Worm (Caenorhabditis elegans) whole organism, L4 larva: ENCODE measurements around the gene K08F4.3.
A peak's percentile ranks its signal among the peaks of the same experiment; 100 is the strongest.

ENCODE experiments used
- F44E2.7 ChIP-seq: fragments of 200-800 bp; sonication (Bioruptor generic); IDR thresholded peaks from 2 replicates; pipeline ENCODE4 v2.1.2; 2022; ENCODE audit warnings: missing genetic modification characterization, missing compliant biosample characterization
- F49E8.2 ChIP-seq: sonication (generic microtip); optimal IDR thresholded peaks from 2 replicates; lab custom pipeline; 2016; ENCODE audit warnings: missing compliant biosample characterization, mild to moderate bottlenecking, missing genetic modification characterization, borderline replicate concordance
- Y5F2A.4 ChIP-seq: fragments of 200-800 bp; sonication (Bioruptor generic); optimal IDR thresholded peaks from 2 replicates; lab custom pipeline; 2018; ENCODE audit warnings: mild to moderate bottlenecking, missing genetic modification characterization, missing compliant biosample characterization
- ZK546.5 ChIP-seq, 2 experiments: sonication (generic microtip); optimal IDR thresholded peaks; 2 replicates each; lab custom pipeline; 2017; ENCODE audit warnings: missing biosample characterization in 2 of 2, missing genetic modification characterization in 2 of 2
- aha-1 ChIP-seq: fragments of 150-350 bp; peaks from one replicate; lab custom pipeline; 2014; ENCODE audit warnings: missing biosample characterization, missing genetic modification characterization
- aly-2 ChIP-seq: sonication (generic microtip); optimal IDR thresholded peaks from 2 replicates; lab custom pipeline; 2018; ENCODE audit warnings: missing biosample characterization, missing genetic modification characterization
- ceh-20 ChIP-seq: fragments of 200-800 bp; sonication (Bioruptor generic); IDR thresholded peaks from 2 replicates; pipeline ENCODE4 v1.3.6; 2022; ENCODE audit warnings: missing genetic modification reagents, missing genetic modification characterization, missing compliant biosample characterization
- ces-1 ChIP-seq: fragments of 150-350 bp; sonication (generic microtip); optimal IDR thresholded peaks from 4 replicates; lab custom pipeline; 2014; ENCODE audit warnings: missing biosample characterization, missing genetic modification reagents, missing genetic modification characterization
- cey-2 ChIP-seq: sonication (generic microtip); optimal IDR thresholded peaks from 3 replicates; lab custom pipeline; 2017; ENCODE audit warnings: missing genetic modification characterization, mild to moderate bottlenecking, missing compliant biosample characterization, antibody characterized with exemption, borderline replicate concordance; ENCODE audit not compliant: insufficient read depth
- daf-16 ChIP-seq, 3 experiments: sonication (generic microtip); optimal IDR thresholded peaks; 2 replicates each; lab custom pipeline; 2016 to 2017; ENCODE audit warnings: missing genetic modification characterization in 3 of 3, missing genetic modification reagents in 3 of 3, mild to moderate bottlenecking in 2 of 3, missing compliant biosample characterization in 2 of 3, missing biosample characterization in 1 of 3, moderate library complexity in 1 of 3
- daf-19 ChIP-seq: fragments of 200-800 bp; sonication (Bioruptor generic); conservative IDR thresholded peaks from 2 replicates; pipeline ENCODE4 v1.3.6; 2022; ENCODE audit warnings: missing genetic modification characterization, missing compliant biosample characterization
- dmd-6 ChIP-seq: fragments of 200-800 bp; sonication (Bioruptor generic); IDR thresholded peaks from 2 replicates; pipeline ENCODE4 v1.3.6; 2022; ENCODE audit warnings: missing genetic modification reagents, missing genetic modification characterization, missing compliant biosample characterization
- dmd-8 ChIP-seq: fragments of 200-800 bp; sonication (Bioruptor generic); IDR thresholded peaks from 2 replicates; pipeline ENCODE4 v1.3.6; 2022; ENCODE audit warnings: missing genetic modification characterization, missing compliant biosample characterization
- dmd-9 ChIP-seq: fragments of 200-800 bp; sonication (Bioruptor generic); IDR thresholded peaks from 2 replicates; pipeline ENCODE4 v1.3.6; 2022; ENCODE audit warnings: missing genetic modification reagents, missing genetic modification characterization, missing compliant biosample characterization
- duxl-1 ChIP-seq: sonication (generic microtip); optimal IDR thresholded peaks from 2 replicates; lab custom pipeline; 2016; ENCODE audit warnings: mild to moderate bottlenecking, missing genetic modification characterization, moderate library complexity, missing compliant biosample characterization; ENCODE audit not compliant: poor library complexity
- dve-1 ChIP-seq: sonication (generic microtip); optimal IDR thresholded peaks from 2 replicates; lab custom pipeline; 2017; ENCODE audit warnings: antibody characterized with exemption, mild to moderate bottlenecking, missing genetic modification characterization, missing compliant biosample characterization; ENCODE audit not compliant: insufficient read depth
- egl-43 ChIP-seq: fragments of 200-800 bp; sonication (Bioruptor generic); IDR thresholded peaks from 2 replicates; pipeline ENCODE4 v1.3.6; 2022; ENCODE audit warnings: missing genetic modification reagents, missing genetic modification characterization, missing compliant biosample characterization
- fkh-10 ChIP-seq: fragments of 150-350 bp; optimal IDR thresholded peaks from 2 replicates; lab custom pipeline; 2014; ENCODE audit warnings: missing biosample characterization, missing genetic modification reagents, missing genetic modification characterization
- gei-8 ChIP-seq: fragments of 200-800 bp; sonication (Bioruptor generic); optimal IDR thresholded peaks from 2 replicates; lab custom pipeline; 2018; ENCODE audit warnings: mild to moderate bottlenecking, missing genetic modification characterization, missing compliant biosample characterization
- hif-1 ChIP-seq, 2 experiments: sonication (generic microtip); optimal IDR thresholded peaks; 2 replicates each; lab custom pipeline; 2016 to 2017; ENCODE audit warnings: missing compliant biosample characterization in 2 of 2, missing genetic modification characterization in 2 of 2, missing genetic modification reagents in 2 of 2, missing genotype in 2 of 2, mild to moderate bottlenecking in 1 of 2
- hlh-11 ChIP-seq: fragments of 200-800 bp; sonication (Bioruptor generic); optimal IDR thresholded peaks from 2 replicates; lab custom pipeline; 2018; ENCODE audit warnings: mild to moderate bottlenecking, missing genetic modification characterization, missing compliant biosample characterization
- hlh-30 ChIP-seq: sonication (generic microtip); optimal IDR thresholded peaks from 2 replicates; lab custom pipeline; 2017; ENCODE audit warnings: antibody characterized with exemption, mild to moderate bottlenecking, missing genetic modification characterization, missing compliant biosample characterization; ENCODE audit not compliant: insufficient read depth
- hmg-1.1 ChIP-seq: fragments of 200-800 bp; sonication (Bioruptor generic); IDR thresholded peaks from 2 replicates; pipeline ENCODE4 v1.3.6; 2022; ENCODE audit warnings: missing genetic modification reagents, missing genetic modification characterization, missing compliant biosample characterization
- lim-7 ChIP-seq: fragments of 200-800 bp; sonication (Bioruptor generic); IDR thresholded peaks from 2 replicates; pipeline ENCODE4 v1.3.6; 2022; ENCODE audit warnings: missing genetic modification characterization, missing compliant biosample characterization
- lin-38 ChIP-seq: fragments of 200-800 bp; sonication (Bioruptor generic); IDR thresholded peaks from 2 replicates; pipeline ENCODE4 v1.3.6; 2022; ENCODE audit warnings: missing genetic modification reagents, missing genetic modification characterization, missing compliant biosample characterization
- lsy-2 ChIP-seq, 2 experiments: fragments of 150-350 bp in 1 of 2; sonication (generic microtip) in 1 of 2; optimal IDR thresholded peaks; 2 replicates each; lab custom pipeline; 2014 to 2017; ENCODE audit warnings: missing biosample characterization in 2 of 2, missing genetic modification characterization in 2 of 2
- mxl-2 ChIP-seq: fragments of 200-800 bp; sonication (Bioruptor generic); conservative IDR thresholded peaks from 2 replicates; pipeline ENCODE4 v1.3.6; 2022; ENCODE audit warnings: missing genetic modification reagents, missing genetic modification characterization, missing compliant biosample characterization
- mxl-3 ChIP-seq: fragments of 200-800 bp; sonication (Bioruptor generic); optimal IDR thresholded peaks from 2 replicates; lab custom pipeline; 2018; ENCODE audit warnings: mild to moderate bottlenecking, missing genetic modification characterization, missing compliant biosample characterization
- nhr-41 ChIP-seq: fragments of 200-800 bp; sonication (Bioruptor generic); IDR thresholded peaks from 2 replicates; pipeline ENCODE4 v1.3.6; 2022; ENCODE audit warnings: missing genetic modification reagents, missing genetic modification characterization, missing compliant biosample characterization
- pha-4 ChIP-seq, 2 experiments: fragments of 150-350 bp in 1 of 2; fragments of 200-800 bp in 1 of 2; sonication (Bioruptor generic) in 1 of 2; IDR thresholded peaks in 1 of 2; optimal IDR thresholded peaks in 1 of 2; 2 replicates each; pipeline versions ENCODE4 v1.3.6 to Lab custom; 2014 to 2022; ENCODE audit warnings: missing genetic modification characterization in 2 of 2, missing genetic modification reagents in 2 of 2, missing biosample characterization in 1 of 2, missing compliant biosample characterization in 1 of 2
- set-16 ChIP-seq: fragments of 200-800 bp; sonication (Bioruptor generic); IDR thresholded peaks from 2 replicates; pipeline ENCODE4 v1.3.6; 2022; ENCODE audit warnings: missing genetic modification reagents, missing genetic modification characterization, missing compliant biosample characterization
- unc-39 ChIP-seq: sonication (generic microtip); optimal IDR thresholded peaks from 2 replicates; lab custom pipeline; 2017; ENCODE audit warnings: missing biosample characterization, missing genetic modification characterization
- unc-62 ChIP-seq, 3 experiments: fragments of 150-350 bp in 1 of 3; sonication (generic microtip); optimal IDR thresholded peaks in 2 of 3; peaks in 1 of 3; 1 replicate in 1 of 3; 2 replicates in 2 of 3; lab custom pipeline; 2014 to 2017; ENCODE audit warnings: missing biosample characterization in 3 of 3, missing genetic modification characterization in 3 of 3, missing genetic modification reagents in 3 of 3, missing genotype in 1 of 3
- zag-1 ChIP-seq: fragments of 150-350 bp; optimal IDR thresholded peaks from 2 replicates; lab custom pipeline; 2014; ENCODE audit warnings: missing biosample characterization, missing genetic modification characterization
- ztf-11 ChIP-seq: fragments of 150-350 bp; optimal IDR thresholded peaks from 2 replicates; lab custom pipeline; 2014; ENCODE audit warnings: missing biosample characterization, missing genetic modification characterization

K08F4.3 gene

ce11 chrIV:10161706-10162105, 32.6 kb downstream of the K08F4.3 start, which contains the start of gene pps-1:
Gene pps-1 (plus strand): TSS chrIV:10162006.
- TF ChIP-seq daf-19 (GFP tag; lab: Robert Waterston, UW): 0 out of 2 replicates have a peak, but pooled peaks have one; percentile 13
- no peak for TF ChIP-seq aly-2

ce11 chrIV:10164086-10164485, 35.0 kb downstream of the K08F4.3 start:
- TF ChIP-seq hlh-30: no peak
- no peak for TF ChIP-seq gei-8
- no peak for TF ChIP-seq hmg-1.1
- peak; percentile 28; the same call in 1 of the 2 replicates for TF ChIP-seq lin-38 (GFP tag; lab: Robert Waterston, UW)
- TF ChIP-seq pha-4 (GFP tag; IDR thresholded peaks at IDR 0.05; lab: Robert Waterston, UW): no peak
- no peak for TF ChIP-seq pha-4 (tag; optimal IDR thresholded peaks at IDR 0.05; lab: Kevin White, UChicago)

ce11 chrIV:10170808-10171207, 41.8 kb downstream of the K08F4.3 start:
- TF ChIP-seq aha-1 (tag; lab: Kevin White, UChicago) (peak; percentile 20), ces-1 (GFP tag; lab: Kevin White, UChicago) (peak; percentile 92), ZK546.5 (tag; optimal IDR thresholded peaks at IDR 0.05; lab: Kevin White, UChicago) (no peak), fkh-10 (GFP tag; lab: Kevin White, UChicago) (peak; percentile 79)

ce11 chrIV:10174328-10174727, 45.3 kb downstream of the K08F4.3 start, which contains the start of gene pxf-1:
Gene pxf-1 (minus strand): TSS chrIV:10174341.
- TF ChIP-seq ztf-11 (tag; lab: Kevin White, UChicago): no peak
- no peak for TF ChIP-seq daf-19 (GFP tag; lab: Robert Waterston, UW)
- no peak for TF ChIP-seq unc-39 (tag; lab: Kevin White, UChicago)
- TF ChIP-seq duxl-1 (tag; lab: Kevin White, UChicago): no peak
- TF ChIP-seq zag-1 (tag; lab: Kevin White, UChicago): no peak
- no peak for TF ChIP-seq F49E8.2
- no peak for TF ChIP-seq dmd-6 (GFP tag; lab: Robert Waterston, UW)

- TF ChIP-seq dmd-8 (GFP tag; lab: Robert Waterston, UW) (no peak), hlh-11 (tag; lab: Kevin White, UChicago) (peak; percentile 65), egl-43 (peak; percentile 16; the same call in 1 of the 2 replicates), cey-2 (tag; lab: Kevin White, UChicago) (no peak), set-16 (GFP tag; lab: Robert Waterston, UW) (peak; percentile 24; the same call in 1 of the 2 replicates), aha-1 (tag; lab: Kevin White, UChicago) (peak; percentile 89), dve-1 (tag; lab: Kevin White, UChicago) (peak; percentile 36), Y5F2A.4 (GFP tag; lab: Kevin White, UChicago) (no peak), aly-2 (no peak), F44E2.7 (GFP tag; lab: Robert Waterston, UW) (no peak), mxl-3 (GFP tag; lab: Kevin White, UChicago) (peak; percentile 78), hif-1 (tag; optimal IDR thresholded peaks at IDR 0.05; lab: Kevin White, UChicago) (no peak), lim-7 (GFP tag; lab: Robert Waterston, UW) (no peak), nhr-41 (GFP tag; lab: Robert Waterston, UW) (no peak), mxl-2 (GFP tag; lab: Robert Waterston, UW) (0 out of 2 replicates have a peak, but pooled peaks have one; percentile 31), hmg-1.1 (no peak), lsy-2 (tag; optimal IDR thresholded peaks at IDR 0.05; lab: Kevin White, UChicago) (no peak), unc-62 (GFP tag; optimal IDR thresholded peaks at IDR 0.05 in 1 of 2; lab: Kevin White, UChicago) (peak in 1 of 2 experiments; percentile 93), unc-62 (tag; optimal IDR thresholded peaks at IDR 0.05; lab: Kevin White, UChicago) (no peak), daf-16 (GFP tag; optimal IDR thresholded peaks at IDR 0.05; lab: Kevin White, UChicago) (peak in 1 of 2 experiments; percentile 92), daf-16 (tag; optimal IDR thresholded peaks at IDR 0.05; lab: Kevin White, UChicago) (peak; percentile 40), dmd-9 (GFP tag; lab: Robert Waterston, UW) (no peak), ceh-20 (GFP tag; lab: Robert Waterston, UW) (no peak)
Measured at ce11 chrIV:10174932-10175732, 46.1 kb downstream of the K08F4.3 start.
